Fruit fly (Drosophila melanogaster): ENCODE results near the gene Spec2.

- TF ChIP-seq toe (GFP tag; optimal IDR thresholded peaks at IDR 0.05): peak; percentile 93
- peak; percentile 96 for TF ChIP-seq cic (GFP tag; optimal IDR thresholded peaks at IDR 0.05)
- TF ChIP-seq ovo (GFP tag; optimal IDR thresholded peaks at IDR 0.05): peak; percentile 99
- peak; percentile 85 for TF ChIP-seq Clk (GFP tag; optimal IDR thresholded peaks at IDR 0.05)
Observed at dm6 chr3R:5622985-5623630, 817 bp downstream of the Spec2 start.

All from whole organism, adult.